Worm (Caenorhabditis elegans) whole organism, midembryonic: ENCODE measurements around the gene fbxc-17.
"Not testable (repeated sequence)": the region's sequence is repeated elsewhere in the genome, so short reads cannot be mapped to it uniquely, and the experiment has no call there.

Experiments used
- cog-1 ChIP-seq: sonication (generic microtip); optimal IDR thresholded peaks from 2 replicates; lab custom pipeline; 2016; ENCODE audit warnings: missing genetic modification characterization, missing compliant biosample characterization
- klf-2 ChIP-seq: fragments of 200-800 bp; sonication (Bioruptor generic); conservative IDR thresholded peaks from 2 replicates; pipeline ENCODE4 v1.3.6; 2022; ENCODE audit warnings: missing genetic modification reagents, missing genetic modification characterization, missing compliant biosample characterization
- med-1 ChIP-seq: sonication (generic microtip); optimal IDR thresholded peaks from 2 replicates; lab custom pipeline; 2017; ENCODE audit warnings: missing genetic modification characterization, mild to moderate bottlenecking, missing compliant biosample characterization, antibody characterized with exemption, missing genetic modification reagents; ENCODE audit not compliant: insufficient read depth

DNA sequence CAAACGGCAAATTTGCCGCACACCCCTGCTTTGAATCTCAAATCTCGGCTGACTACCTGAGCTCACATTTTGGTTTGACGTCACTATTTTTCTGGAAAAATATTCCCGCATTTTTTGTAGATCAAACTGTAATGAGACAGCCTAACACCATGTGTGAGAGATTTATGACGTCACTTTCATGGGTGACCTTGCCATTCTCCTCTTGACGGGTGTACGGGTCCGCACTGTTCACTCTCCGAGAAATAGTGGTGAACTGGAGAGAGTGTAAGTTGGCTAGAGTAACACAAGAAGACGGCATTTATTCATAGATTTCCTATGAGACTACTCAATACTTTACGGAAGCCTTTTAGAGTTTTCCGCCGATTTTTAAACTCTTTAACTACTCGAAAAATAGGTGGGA is 6.7 kb upstream of the fbxc-17 start, which contains the start of gene fbxc-40:
- TF ChIP-seq klf-2; med-1; cog-1 (tag; lab: Kevin White, UChicago): not testable (repeated sequence)
